Worm (Caenorhabditis elegans): ENCODE measurements around the gene inpp-5K.

Gene inpp-5K

DNA sequence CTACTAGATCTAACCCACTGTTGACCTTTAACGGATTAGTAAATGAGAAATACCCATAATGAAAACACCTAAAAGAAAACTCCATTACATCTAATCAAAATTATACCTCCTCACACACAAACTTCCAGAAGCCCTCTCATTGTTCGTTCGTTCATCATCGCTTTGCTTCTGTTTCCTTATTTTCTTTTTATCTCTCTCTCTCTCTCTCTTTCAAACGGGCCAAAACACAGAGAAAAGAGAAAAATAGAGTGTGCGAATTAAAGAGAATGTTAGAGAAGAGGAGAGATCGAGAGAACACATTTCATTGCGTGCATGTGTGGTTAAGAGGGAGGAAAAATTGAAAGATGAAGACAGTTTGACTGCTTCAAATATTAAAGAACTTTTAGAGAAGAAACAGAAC, 36.8 kb downstream of the inpp-5K start (continued):
- TF ChIP-seq pat-9 (tag; optimal IDR thresholded peaks at IDR 0.05), result no peak
- no peak for TF ChIP-seq ceh-6 (GFP tag; optimal IDR thresholded peaks at IDR 0.05)
- TF ChIP-seq ceh-31 (tag; optimal IDR thresholded peaks at IDR 0.05), result peak; percentile 46
- no peak for TF ChIP-seq elt-2 (tag; optimal IDR thresholded peaks at IDR 0.05)
- no peak for TF ChIP-seq zip-5 (tag; optimal IDR thresholded peaks at IDR 0.05)
- no peak for TF ChIP-seq ceh-30 (tag; optimal IDR thresholded peaks at IDR 0.05)
- TF ChIP-seq pag-3 (tag; optimal IDR thresholded peaks at IDR 0.05; ENCODE audit: borderline replicate concordance), result no peak
- no peak for TF ChIP-seq madf-2 (tag; optimal IDR thresholded peaks at IDR 0.05)
- no peak for TF ChIP-seq ceh-9 (tag; optimal IDR thresholded peaks at IDR 0.05)
- TF ChIP-seq ama-1 (optimal IDR thresholded peaks at IDR 0.05), result no peak

ce11 chrIII:8121923-8122322, 39.2 kb downstream of the inpp-5K start:
- no peak for TF ChIP-seq rnt-1 (tag; optimal IDR thresholded peaks at IDR 0.05)
- TF ChIP-seq K09A11.1 (tag; optimal IDR thresholded peaks at IDR 0.05; ENCODE audit: insufficient read depth), result no peak
- no peak for TF ChIP-seq ama-1 (optimal IDR thresholded peaks at IDR 0.05)
- no peak for TF ChIP-seq lin-11 (tag; optimal IDR thresholded peaks at IDR 0.05)
- TF ChIP-seq ahr-1 (tag; optimal IDR thresholded peaks at IDR 0.05), result no peak
- TF ChIP-seq npax-4 (tag; optimal IDR thresholded peaks at IDR 0.05), result no peak
- TF ChIP-seq pha-2 (tag; optimal IDR thresholded peaks at IDR 0.05), result no peak
- no peak for TF ChIP-seq odd-2 (tag; optimal IDR thresholded peaks at IDR 0.05)
- no peak for TF ChIP-seq sox-4 (tag; optimal IDR thresholded peaks at IDR 0.05)
- TF ChIP-seq unc-86 (tag; optimal IDR thresholded peaks at IDR 0.05), result no peak
- TF ChIP-seq ceh-24 (tag; optimal IDR thresholded peaks at IDR 0.05), result no peak

ce11 chrIII:8121132-8121531, 40.0 kb downstream of the inpp-5K start, which contains the start of gene gei-8:
Gene gei-8, minus strand, starts transcription at chrIII:8121232.
- TF ChIP-seq hlh-13 (GFP tag; optimal IDR thresholded peaks at IDR 0.05), result no peak
- TF ChIP-seq T23F11.4 (GFP tag; optimal IDR thresholded peaks at IDR 0.05), result no peak
- TF ChIP-seq ahr-1 (tag; optimal IDR thresholded peaks at IDR 0.05), result no peak
- TF ChIP-seq pha-2 (tag; optimal IDR thresholded peaks at IDR 0.05), result no peak
- no peak for TF ChIP-seq unc-55 (GFP tag; optimal IDR thresholded peaks at IDR 0.05)
- no peak for TF ChIP-seq gmeb-2 (tag; optimal IDR thresholded peaks at IDR 0.05)
- no peak for TF ChIP-seq nfya-1 (tag; optimal IDR thresholded peaks at IDR 0.05)
- no peak for TF ChIP-seq ztf-16 (tag; optimal IDR thresholded peaks at IDR 0.05)
- no peak for TF ChIP-seq ceh-9 (tag; optimal IDR thresholded peaks at IDR 0.05)
- TF ChIP-seq ceh-34 (tag; optimal IDR thresholded peaks at IDR 0.05), result no peak

DNA sequence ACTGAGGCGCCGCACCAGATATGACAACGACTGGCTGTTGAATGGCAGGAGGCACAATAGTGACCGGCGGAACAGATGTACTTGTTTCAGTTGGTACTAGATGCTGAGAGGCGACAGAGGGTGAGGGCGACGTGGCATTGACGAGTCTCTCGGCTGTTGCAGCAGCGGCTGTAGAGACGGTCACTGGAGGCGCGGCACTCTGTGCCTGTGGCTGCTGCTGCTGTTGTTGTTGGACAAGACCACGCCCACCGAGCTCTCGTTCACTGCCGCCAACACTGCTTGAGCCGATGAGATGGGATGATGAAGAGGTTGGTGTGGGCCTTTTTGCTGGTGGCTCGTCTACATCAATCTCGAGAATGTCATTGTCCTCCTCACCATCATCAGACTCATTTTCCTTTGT, 44.0 kb downstream of the inpp-5K start:
- TF ChIP-seq ceh-2 (tag; optimal IDR thresholded peaks at IDR 0.05), result no peak
- TF ChIP-seq K09A11.1 (tag; optimal IDR thresholded peaks at IDR 0.05; ENCODE audit: insufficient read depth), result no peak
- no peak for TF ChIP-seq hlh-30 (tag; optimal IDR thresholded peaks at IDR 0.05; ENCODE audit: insufficient read depth)
- no peak for TF ChIP-seq F13H6.1 (tag; optimal IDR thresholded peaks at IDR 0.05)
- no peak for TF ChIP-seq ama-1 (optimal IDR thresholded peaks at IDR 0.05)
- TF ChIP-seq nfya-1 (tag; optimal IDR thresholded peaks at IDR 0.05), result no peak
- TF ChIP-seq ceh-6 (GFP tag; optimal IDR thresholded peaks at IDR 0.05), result no peak
- TF ChIP-seq elt-4 (tag; optimal IDR thresholded peaks at IDR 0.05), result no peak
- no peak for TF ChIP-seq eyg-1 (tag; optimal IDR thresholded peaks at IDR 0.05)
- TF ChIP-seq dve-1 (tag; optimal IDR thresholded peaks at IDR 0.05), result no peak
- no peak for TF ChIP-seq fkh-6 (tag; optimal IDR thresholded peaks at IDR 0.05)
- no peak for TF ChIP-seq ceh-24 (tag; optimal IDR thresholded peaks at IDR 0.05)
- no peak for TF ChIP-seq ttx-3 (tag; optimal IDR thresholded peaks at IDR 0.05)

- TF ChIP-seq pha-4 (tag; optimal IDR thresholded peaks at IDR 0.05) (no peak), ceh-34 (tag; optimal IDR thresholded peaks at IDR 0.05) (no peak), ceh-18 (tag; optimal IDR thresholded peaks at IDR 0.05) (no peak)
These were observed 45.3 kb downstream of the inpp-5K start for ce11 chrIII:8115877-8116276.
